Fruit fly (Drosophila melanogaster): ENCODE data around the gene Npc1a.

The Npc1a gene

dm6 chr2L:10220501-10221386, at the start of gene Npc1a, which contains the start of gene Prosalpha6 (continued):
- TF ChIP-seq HLH4C (GFP tag; IDR thresholded peaks at IDR 0.05; ENCODE audit: partially characterized antibody) (peak; percentile 66; the same call in 2 of the 3 replicates), dpn (GFP tag; optimal IDR thresholded peaks at IDR 0.05) (no peak), dmrt99B (tag; optimal IDR thresholded peaks at IDR 0.05) (no peak), NC2β (GFP tag; optimal IDR thresholded peaks at IDR 0.05) (no peak), Hmr (GFP tag; optimal IDR thresholded peaks at IDR 0.05) (no peak), Ets65A (GFP tag) (peak; percentile 92), gce (GFP tag; IDR thresholded peaks at IDR 0.05) (no peak), nerfin-1 (tag; optimal IDR thresholded peaks at IDR 0.05) (no peak), CG6765 (GFP tag; optimal IDR thresholded peaks at IDR 0.05) (no peak), BEAF-32 (GFP tag; optimal IDR thresholded peaks at IDR 0.05) (peak; percentile 88), Blimp-1 (GFP tag; optimal IDR thresholded peaks at IDR 0.05) (no peak), Hand (GFP tag; optimal IDR thresholded peaks at IDR 0.05) (no peak), CG3726 (GFP tag; IDR thresholded peaks at IDR 0.05) (no peak), ab (GFP tag; optimal IDR thresholded peaks at IDR 0.05) (peak; percentile 20), CG15696 (tag; optimal IDR thresholded peaks at IDR 0.05) (no peak), CG14014 (GFP tag; IDR thresholded peaks at IDR 0.05) (no peak), sima (GFP tag; optimal IDR thresholded peaks at IDR 0.05) (no peak), Max (GFP tag; optimal IDR thresholded peaks at IDR 0.05) (peak; percentile 43), Hr3 (GFP tag; optimal IDR thresholded peaks at IDR 0.05) (peak; percentile 17), mirr (GFP tag; optimal IDR thresholded peaks at IDR 0.05) (peak; percentile 26), so (GFP tag; IDR thresholded peaks at IDR 0.05) (peak; percentile 39; the same call in 1 of the 3 replicates), en (GFP tag; optimal IDR thresholded peaks at IDR 0.05) (no peak), az2 (GFP tag; optimal IDR thresholded peaks at IDR 0.05) (no peak), CG11456 (GFP tag; IDR thresholded peaks at IDR 0.05) (no peak), zfh2 (GFP tag; optimal IDR thresholded peaks at IDR 0.05) (peak; percentile 25), CG13296 (GFP tag; optimal IDR thresholded peaks at IDR 0.05) (no peak), sens (GFP tag) (peak; percentile 77), Gug (GFP tag; IDR thresholded peaks at IDR 0.05) (no peak), ara (GFP tag; IDR thresholded peaks at IDR 0.05) (no peak), CG2129 (GFP tag; IDR thresholded peaks at IDR 0.05; ENCODE audit: partially characterized antibody) (no peak), fd96Cb (tag; optimal IDR thresholded peaks at IDR 0.05) (peak; percentile 1), pzg (GFP tag; optimal IDR thresholded peaks at IDR 0.05) (peak; percentile 77), twi (tag; optimal IDR thresholded peaks at IDR 0.05) (no peak), ci (GFP tag; IDR thresholded peaks at IDR 0.05) (no peak), schlank (tag; optimal IDR thresholded peaks at IDR 0.05) (no peak), CG4854 (GFP tag; optimal IDR thresholded peaks at IDR 0.05) (no peak), ATbp (GFP tag; optimal IDR thresholded peaks at IDR 0.05) (no peak), abd-A (tag; optimal IDR thresholded peaks at IDR 0.05) (no peak), CG12104 (GFP tag; optimal IDR thresholded peaks at IDR 0.05) (no peak), otp (GFP tag; IDR thresholded peaks at IDR 0.05) (no peak), CG4328 (GFP tag; optimal IDR thresholded peaks at IDR 0.05) (no peak), chm (GFP tag; IDR thresholded peaks at IDR 0.05) (0 out of 2 replicates have a peak, but pooled peaks have one; percentile 10)
